Worm (Caenorhabditis elegans): ENCODE measurements around the gene F46C8.1.

Gene F46C8.1

ce11 chrX:7573172-7573571 is 24.9 kb downstream of the F46C8.1 start:
- TF ChIP-seq lsy-2 (tag; optimal IDR thresholded peaks at IDR 0.05) (no peak), efl-1 (optimal IDR thresholded peaks at IDR 0.05) (no peak), efl-1 (GFP tag; optimal IDR thresholded peaks at IDR 0.05 in 1 of 2) (peak in 1 of 2 experiments; percentile 87), dsc-1 (tag; optimal IDR thresholded peaks at IDR 0.05) (peak; percentile 72)

- TF ChIP-seq pag-3 (tag; optimal IDR thresholded peaks at IDR 0.05; ENCODE audit: borderline replicate concordance, insufficient read depth) (no peak), fkh-10 (GFP tag; optimal IDR thresholded peaks at IDR 0.05) (no peak), nhr-12 (tag; optimal IDR thresholded peaks at IDR 0.05) (no peak), dpl-1 (GFP tag; optimal IDR thresholded peaks at IDR 0.05) (no peak), ama-1 (optimal IDR thresholded peaks at IDR 0.05) (no peak), alr-1 (tag; optimal IDR thresholded peaks at IDR 0.05; ENCODE audit: borderline replicate concordance) (no peak), mep-1 (tag; optimal IDR thresholded peaks at IDR 0.05) (no peak), jun-1 (tag; optimal IDR thresholded peaks at IDR 0.05) (no peak), unc-62 (GFP tag; optimal IDR thresholded peaks at IDR 0.05) (no peak), ceh-63 (GFP tag; optimal IDR thresholded peaks at IDR 0.05) (no peak), C04F5.9 (tag; optimal IDR thresholded peaks at IDR 0.05) (no peak)
Observed at ce11 chrX:7573572-7573628, 25.1 kb downstream of the F46C8.1 start, which contains the start of the genes unc-98 and F08C6.18. Gene unc-98 (minus strand): TSS chrX:7573619. Gene F08C6.18 (minus strand): TSS chrX:7573628.

ce11 chrX:7573629-7574028 is 25.4 kb downstream of the F46C8.1 start:
- TF ChIP-seq irx-1 (tag; optimal IDR thresholded peaks at IDR 0.05), result peak; percentile 5
- TF ChIP-seq fkh-4 (tag; optimal IDR thresholded peaks at IDR 0.05; ENCODE audit: borderline replicate concordance), result peak; percentile 28
- no peak for TF ChIP-seq nhr-84 (tag; optimal IDR thresholded peaks at IDR 0.05)
- TF ChIP-seq nhr-71 (tag; optimal IDR thresholded peaks at IDR 0.05), result peak; percentile 33
- TF ChIP-seq ceh-8 (GFP tag; optimal IDR thresholded peaks at IDR 0.05), result no peak
- TF ChIP-seq pax-3 (tag; optimal IDR thresholded peaks at IDR 0.05), result no peak
- TF ChIP-seq efl-1 (optimal IDR thresholded peaks at IDR 0.05), result no peak
- peak in 1 of 2 experiments; percentile 15 for TF ChIP-seq efl-1 (GFP tag; optimal IDR thresholded peaks at IDR 0.05 in 1 of 2)
- TF ChIP-seq ama-1 (optimal IDR thresholded peaks at IDR 0.05), result no peak
- TF ChIP-seq mep-1 (tag; optimal IDR thresholded peaks at IDR 0.05), result peak; percentile 33
- peak; percentile 68 for TF ChIP-seq rnt-1 (tag; optimal IDR thresholded peaks at IDR 0.05)
- TF ChIP-seq pqm-1 (tag; optimal IDR thresholded peaks at IDR 0.05), result no peak
- peak in 1 of 2 experiments; percentile 20 for TF ChIP-seq mdl-1 (tag; optimal IDR thresholded peaks at IDR 0.05)
- TF ChIP-seq fkh-10 (GFP tag; optimal IDR thresholded peaks at IDR 0.05), result no peak
- TF ChIP-seq isw-1 (GFP tag; IDR thresholded peaks at IDR 0.05), result no peak
- TF ChIP-seq fkh-8 (tag; optimal IDR thresholded peaks at IDR 0.05), result no peak
- peak; percentile 76 for TF ChIP-seq dsc-1 (tag; optimal IDR thresholded peaks at IDR 0.05)
- TF ChIP-seq unc-62 (GFP tag; optimal IDR thresholded peaks at IDR 0.05), result no peak
- TF ChIP-seq ces-1 (GFP tag; optimal IDR thresholded peaks at IDR 0.05), result no peak
- TF ChIP-seq lsy-2 (tag; optimal IDR thresholded peaks at IDR 0.05), result peak in 1 of 2 experiments; percentile 53
- peak; percentile 1 for TF ChIP-seq tbx-2 (tag; optimal IDR thresholded peaks at IDR 0.05)
- no peak for TF ChIP-seq nhr-90 (tag; optimal IDR thresholded peaks at IDR 0.05; ENCODE audit: poor library complexity)
- TF ChIP-seq zip-4 (GFP tag; optimal IDR thresholded peaks at IDR 0.05), result no peak
- TF ChIP-seq egl-27 (tag; optimal IDR thresholded peaks at IDR 0.05), result no peak
- TF ChIP-seq ceh-82 (tag; optimal IDR thresholded peaks at IDR 0.05), result no peak
- TF ChIP-seq lin-14 (GFP tag; optimal IDR thresholded peaks at IDR 0.05), result peak; percentile 69
- peak; percentile 41 for TF ChIP-seq pag-3 (tag; optimal IDR thresholded peaks at IDR 0.05; ENCODE audit: borderline replicate concordance, insufficient read depth)
- TF ChIP-seq elt-3 (tag; optimal IDR thresholded peaks at IDR 0.05), result no peak
- no peak for TF ChIP-seq dpl-1 (GFP tag; optimal IDR thresholded peaks at IDR 0.05)
- TF ChIP-seq nhr-12 (tag; optimal IDR thresholded peaks at IDR 0.05), result no peak
- TF ChIP-seq unc-30 (tag; optimal IDR thresholded peaks at IDR 0.05), result no peak
- TF ChIP-seq nhr-20 (tag; optimal IDR thresholded peaks at IDR 0.05), result peak; percentile 29
- no peak for TF ChIP-seq unc-130 (tag; optimal IDR thresholded peaks at IDR 0.05)
- no peak for TF ChIP-seq unc-98 (GFP tag; IDR thresholded peaks at IDR 0.05)
- no peak for TF ChIP-seq ceh-63 (GFP tag; optimal IDR thresholded peaks at IDR 0.05)
- 0 out of 2 replicates have a peak, but pooled peaks have one; percentile 7 for TF ChIP-seq nhr-19 (GFP tag; conservative IDR thresholded peaks at IDR 0.05)
- TF ChIP-seq hlh-17 (GFP tag; optimal IDR thresholded peaks at IDR 0.05; ENCODE audit: borderline replicate concordance), result no peak
- peak; percentile 18 for TF ChIP-seq snu-23 (GFP tag; optimal IDR thresholded peaks at IDR 0.05)

All from whole organism, L1 larva.